Worm (Caenorhabditis elegans): ENCODE results near the gene ZK1320.11.

- TF ChIP-seq ceh-14 (tag; optimal IDR thresholded peaks at IDR 0.05) (no peak), pha-4 (tag; optimal IDR thresholded peaks at IDR 0.05) (no peak), Y22D7AL.16 (tag; optimal IDR thresholded peaks at IDR 0.05) (no peak), F13H6.1 (tag; optimal IDR thresholded peaks at IDR 0.05) (no peak), nfya-1 (tag; optimal IDR thresholded peaks at IDR 0.05) (no peak), elt-2 (tag; optimal IDR thresholded peaks at IDR 0.05) (no peak), madf-2 (tag; optimal IDR thresholded peaks at IDR 0.05) (no peak), ceh-6 (GFP tag; optimal IDR thresholded peaks at IDR 0.05) (no peak), tbx-2 (tag; optimal IDR thresholded peaks at IDR 0.05) (no peak), che-1 (tag; optimal IDR thresholded peaks at IDR 0.05) (no peak), pag-3 (tag; optimal IDR thresholded peaks at IDR 0.05; ENCODE audit: borderline replicate concordance) (no peak), ceh-9 (tag; optimal IDR thresholded peaks at IDR 0.05) (no peak), unc-55 (GFP tag; optimal IDR thresholded peaks at IDR 0.05) (no peak), ref-2 (tag; optimal IDR thresholded peaks at IDR 0.05) (no peak)
Observed at ce11 chrII:9662797-9663196, 4.6 kb upstream of the ZK1320.11 start, which contains the start of gene cyp-13A10.
